Worm (Caenorhabditis elegans): ENCODE data around the gene R10E12.2.

The R10E12.2 gene

DNA sequence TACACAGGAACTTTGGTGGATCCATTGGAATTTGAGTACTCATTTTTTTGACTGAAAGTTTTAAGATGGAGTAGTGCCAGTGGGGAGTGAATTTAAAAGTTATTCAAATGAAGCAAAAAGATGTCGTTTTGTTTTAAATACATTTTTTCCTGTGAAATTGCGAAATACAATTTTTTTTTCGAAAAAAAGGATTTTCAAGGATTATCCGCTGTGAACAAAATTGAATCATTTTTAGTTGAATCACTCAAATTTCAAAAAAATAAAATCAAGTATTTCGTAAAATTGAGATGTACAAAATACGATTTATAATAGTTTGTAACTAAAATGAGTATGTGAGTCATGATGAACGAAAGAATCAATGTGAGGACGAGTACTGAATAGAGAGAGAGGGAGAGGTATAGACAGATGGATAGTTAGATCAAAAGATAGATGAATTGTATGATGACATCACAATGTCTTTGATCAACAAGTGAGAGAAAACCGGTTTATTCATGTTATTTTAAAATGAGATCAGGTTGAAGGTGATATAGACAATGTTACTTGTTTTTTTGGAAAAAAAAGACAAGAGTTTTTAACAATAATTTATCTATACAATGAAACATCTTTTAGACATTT is 33.2 kb upstream of the R10E12.2 start, which contains the start of gene C05B5.8:
C05B5.8 (minus strand) TSS at position 51 of the 615 bp plus-strand sequence.
- no peak for TF ChIP-seq che-1 (tag; optimal IDR thresholded peaks at IDR 0.05)
- TF ChIP-seq ceh-2 (tag; optimal IDR thresholded peaks at IDR 0.05), result no peak

DNA sequence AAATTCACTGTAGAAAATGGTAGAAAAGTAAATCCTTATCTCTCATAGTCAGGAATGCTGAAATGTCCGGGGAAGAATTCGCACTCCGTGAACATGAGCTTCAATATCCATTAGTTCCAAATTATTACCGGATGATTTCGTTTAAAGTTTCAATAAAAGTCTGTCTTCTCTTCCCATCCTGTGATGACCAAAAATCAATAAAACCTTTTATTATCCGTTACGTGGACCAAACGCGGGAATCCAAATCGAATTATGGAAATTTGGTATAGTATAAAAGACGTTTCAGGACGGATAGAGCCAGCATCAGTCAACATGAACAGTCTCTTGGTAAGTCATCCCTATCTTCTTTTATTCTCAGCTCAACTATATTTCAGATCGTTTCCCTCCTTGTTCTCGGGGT is 30.5 kb upstream of the R10E12.2 start, which contains the start of gene C05B5.11:
C05B5.11 (plus strand) TSS at position 301 of the 400 bp plus-strand sequence.
- no peak for TF ChIP-seq ceh-34 (tag; optimal IDR thresholded peaks at IDR 0.05)
- no peak for TF ChIP-seq dve-1 (tag; optimal IDR thresholded peaks at IDR 0.05)
- TF ChIP-seq hlh-15 (tag; optimal IDR thresholded peaks at IDR 0.05), result no peak
- TF ChIP-seq lim-6 (tag; optimal IDR thresholded peaks at IDR 0.05), result no peak
- TF ChIP-seq ceh-45 (GFP tag; IDR thresholded peaks at IDR 0.05), result no peak

DNA sequence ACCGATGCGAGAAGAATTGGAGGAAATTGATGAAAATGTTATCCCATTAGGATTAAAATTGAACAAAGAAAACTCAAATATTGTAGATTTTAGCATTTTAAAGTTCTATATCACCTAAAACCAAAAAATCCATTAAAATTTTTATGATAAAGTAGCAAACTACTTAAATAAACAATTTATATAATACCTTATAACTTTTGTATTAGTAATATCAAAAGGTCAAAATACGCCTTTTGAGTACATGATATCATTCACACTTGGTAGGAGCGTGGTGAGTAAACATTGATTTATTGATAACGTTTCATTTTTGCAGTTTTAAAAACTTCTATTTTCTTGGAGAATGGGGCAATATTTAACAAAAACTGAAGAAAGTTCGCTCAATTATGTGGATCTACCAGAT is 27.4 kb upstream of the R10E12.2 start, which contains the start of gene C05B5.5:
C05B5.5 (plus strand) TSS at position 301 of the 400 bp plus-strand sequence.
- TF ChIP-seq nhr-232 (tag; optimal IDR thresholded peaks at IDR 0.05) (no peak), unc-42 (tag; optimal IDR thresholded peaks at IDR 0.05) (no peak), sdc-2 (tag; optimal IDR thresholded peaks at IDR 0.05) (no peak), fkh-6 (tag; optimal IDR thresholded peaks at IDR 0.05) (no peak), mec-3 (tag; optimal IDR thresholded peaks at IDR 0.05; ENCODE audit: borderline replicate concordance) (no peak), ceh-34 (tag; optimal IDR thresholded peaks at IDR 0.05) (no peak), gmeb-2 (tag; optimal IDR thresholded peaks at IDR 0.05) (no peak), lim-6 (tag; optimal IDR thresholded peaks at IDR 0.05) (no peak), ceh-45 (GFP tag; IDR thresholded peaks at IDR 0.05) (no peak), dve-1 (tag; optimal IDR thresholded peaks at IDR 0.05) (no peak), ceh-48 (tag; optimal IDR thresholded peaks at IDR 0.05) (no peak), F13H6.1 (tag; optimal IDR thresholded peaks at IDR 0.05) (no peak), zip-5 (tag; optimal IDR thresholded peaks at IDR 0.05) (no peak), pha-4 (tag; optimal IDR thresholded peaks at IDR 0.05) (no peak), unc-3 (GFP tag; conservative IDR thresholded peaks at IDR 0.05) (no peak), unc-3 (tag; optimal IDR thresholded peaks at IDR 0.05) (no peak), ceh-6 (GFP tag; optimal IDR thresholded peaks at IDR 0.05) (no peak), sox-2 (GFP tag; IDR thresholded peaks at IDR 0.05) (no peak), pat-9 (tag; optimal IDR thresholded peaks at IDR 0.05) (no peak), elt-4 (tag; optimal IDR thresholded peaks at IDR 0.05) (no peak), lin-11 (tag; optimal IDR thresholded peaks at IDR 0.05) (no peak)

DNA sequence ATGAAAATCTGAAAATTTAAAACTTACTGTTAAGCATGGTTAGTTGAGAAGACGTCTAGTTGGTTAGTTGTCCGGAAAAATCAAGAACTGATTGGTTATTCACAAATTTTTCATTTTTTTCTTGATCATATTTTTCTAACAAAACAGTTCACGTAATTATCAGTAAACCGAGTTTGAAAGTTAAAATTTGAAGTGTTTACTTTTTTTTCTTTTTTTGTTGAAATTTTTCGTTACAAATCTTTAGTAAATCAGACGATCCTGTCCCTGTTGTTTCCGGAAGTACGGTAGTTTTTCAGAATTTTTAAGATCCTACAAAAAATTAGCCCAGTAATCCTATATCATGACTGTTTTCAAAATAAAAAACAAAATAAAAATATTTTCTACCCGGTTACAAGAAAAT is 26.8 kb upstream of the R10E12.2 start, which contains the start of gene C05B5.2:
C05B5.2 (minus strand) TSS at position 101 of the 400 bp plus-strand sequence.
- no peak for TF ChIP-seq K09A11.1 (tag; optimal IDR thresholded peaks at IDR 0.05; ENCODE audit: insufficient read depth)
- TF ChIP-seq sox-2 (GFP tag; IDR thresholded peaks at IDR 0.05), result no peak
- TF ChIP-seq pha-4 (tag; optimal IDR thresholded peaks at IDR 0.05), result no peak
- no peak for TF ChIP-seq lim-6 (tag; optimal IDR thresholded peaks at IDR 0.05)
- TF ChIP-seq C08G9.2 (tag; optimal IDR thresholded peaks at IDR 0.05), result no peak
- no peak for TF ChIP-seq ceh-9 (tag; optimal IDR thresholded peaks at IDR 0.05)
- TF ChIP-seq odd-2 (tag; optimal IDR thresholded peaks at IDR 0.05), result no peak
- no peak for TF ChIP-seq unc-3 (GFP tag; conservative IDR thresholded peaks at IDR 0.05)
- no peak for TF ChIP-seq unc-3 (tag; optimal IDR thresholded peaks at IDR 0.05)
- TF ChIP-seq elt-2 (tag; optimal IDR thresholded peaks at IDR 0.05), result no peak
- TF ChIP-seq ets-4 (tag; optimal IDR thresholded peaks at IDR 0.05), result no peak
- TF ChIP-seq tbx-7 (tag; optimal IDR thresholded peaks at IDR 0.05), result no peak
- no peak for TF ChIP-seq lin-11 (tag; optimal IDR thresholded peaks at IDR 0.05)
- no peak for TF ChIP-seq C38D4.7 (GFP tag; optimal IDR thresholded peaks at IDR 0.05)

DNA sequence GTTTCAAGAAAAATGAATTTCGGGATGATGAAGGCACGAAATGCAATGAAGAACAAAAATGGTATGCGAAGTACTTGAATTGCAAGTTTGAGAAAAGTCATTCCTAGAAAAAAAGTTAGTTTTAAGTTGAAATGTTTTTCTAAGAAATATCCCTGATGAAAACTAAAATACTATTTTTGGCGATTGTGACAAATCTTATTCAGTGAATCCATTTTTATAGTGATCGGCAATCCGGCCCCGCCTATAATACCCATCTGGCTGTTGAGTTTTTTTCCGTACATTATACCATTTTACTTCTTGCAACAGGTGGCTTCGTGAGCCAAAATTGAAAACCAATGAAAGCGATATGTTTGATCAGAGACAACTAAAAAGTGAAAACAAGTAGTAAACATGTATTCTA is 25.6 kb upstream of the R10E12.2 start, which contains the start of gene C05B5.17:
C05B5.17 (minus strand) TSS at position 101 of the 400 bp plus-strand sequence.
- TF ChIP-seq pha-2 (tag; optimal IDR thresholded peaks at IDR 0.05) (no peak), lin-11 (tag; optimal IDR thresholded peaks at IDR 0.05) (no peak), ceh-6 (GFP tag; optimal IDR thresholded peaks at IDR 0.05) (no peak), sdc-2 (tag; optimal IDR thresholded peaks at IDR 0.05) (no peak), npax-4 (tag; optimal IDR thresholded peaks at IDR 0.05) (no peak), hlh-8 (tag; optimal IDR thresholded peaks at IDR 0.05) (no peak), ceh-19 (GFP tag; optimal IDR thresholded peaks at IDR 0.05) (no peak), unc-86 (tag; optimal IDR thresholded peaks at IDR 0.05) (no peak), ztf-16 (tag; optimal IDR thresholded peaks at IDR 0.05) (no peak), unc-3 (GFP tag; conservative IDR thresholded peaks at IDR 0.05) (no peak), unc-3 (tag; optimal IDR thresholded peaks at IDR 0.05) (no peak), lim-6 (tag; optimal IDR thresholded peaks at IDR 0.05) (no peak)

Data from whole organism, late embryonic.